Fruit fly (Drosophila melanogaster): Measurements from ENCODE around the gene CG12795.

- TF ChIP-seq tj (GFP tag; optimal IDR thresholded peaks at IDR 0.05), result no peak
- no peak for TF ChIP-seq cic (GFP tag; optimal IDR thresholded peaks at IDR 0.05)
- TF ChIP-seq CG33017 (tag; optimal IDR thresholded peaks at IDR 0.05), result no peak
- TF ChIP-seq kay (GFP tag; ENCODE audit: borderline replicate concordance), result no peak
- TF ChIP-seq pad (GFP tag; optimal IDR thresholded peaks at IDR 0.05), result no peak
- TF ChIP-seq CG1620 (GFP tag; optimal IDR thresholded peaks at IDR 0.05), result no peak
- no peak for TF ChIP-seq Hr96 (GFP tag; optimal IDR thresholded peaks at IDR 0.05)
- TF ChIP-seq CG14711 (tag; optimal IDR thresholded peaks at IDR 0.05), result no peak
- no peak for TF ChIP-seq CG7101 (tag; optimal IDR thresholded peaks at IDR 0.05)
- no peak for TF ChIP-seq CG12768 (GFP tag; optimal IDR thresholded peaks at IDR 0.05)
- TF ChIP-seq bab1 (GFP tag; optimal IDR thresholded peaks at IDR 0.05), result no peak
- TF ChIP-seq CG5204 (GFP tag; optimal IDR thresholded peaks at IDR 0.05), result no peak
- TF ChIP-seq cnc (optimal IDR thresholded peaks at IDR 0.05), result no peak
These were observed 33.2 kb downstream of the CG12795 start for dm6 chr2L:3485506-3485905.
